Fruit fly (Drosophila melanogaster) whole organism, prepupa: ENCODE data around the gene CG31676.
A peak's percentile ranks its signal among the peaks of the same experiment; 100 is the strongest.

ENCODE experiments used
- Blimp-1 ChIP-seq: fragments of 200-800 bp; sonication (Bioruptor generic); optimal IDR thresholded peaks from 3 replicates; lab custom pipeline; 2017; ENCODE audit warnings: missing biosample characterization, missing genetic modification characterization, mild to moderate bottlenecking, moderate library complexity, missing genetic modification reagents
- CG10669 ChIP-seq: fragments of 200-800 bp; sonication (Bioruptor generic); optimal IDR thresholded peaks from 3 replicates; lab custom pipeline; 2018; ENCODE audit warnings: missing biosample characterization, mild to moderate bottlenecking, missing genetic modification characterization, moderate library complexity
- CG11294 ChIP-seq: fragments of 200-800 bp; sonication (Bioruptor generic); IDR thresholded peaks from 2 replicates; pipeline ENCODE4 v1.3.6; 2022; ENCODE audit warnings: missing biosample characterization, missing genetic modification characterization
- CG11762 ChIP-seq: fragments of 200-800 bp; sonication (Bioruptor generic); optimal IDR thresholded peaks from 3 replicates; lab custom pipeline; 2016; ENCODE audit warnings: missing biosample characterization, missing genetic modification characterization; ENCODE audit not compliant: insufficient read depth
- CG11902 ChIP-seq: fragments of 200-800 bp; sonication (Bioruptor generic); optimal IDR thresholded peaks from 3 replicates; lab custom pipeline; 2016; ENCODE audit warnings: missing biosample characterization, missing genetic modification characterization
- CG15336 ChIP-seq: fragments of 200-800 bp; sonication (Bioruptor generic); IDR thresholded peaks from 2 replicates; pipeline ENCODE4 v1.3.6; 2022; ENCODE audit warnings: missing biosample characterization, missing genetic modification characterization
- CG1621 ChIP-seq: fragments of 200-800 bp; sonication (Bioruptor generic); optimal IDR thresholded peaks from 3 replicates; lab custom pipeline; 2018; ENCODE audit warnings: missing biosample characterization, mild to moderate bottlenecking, missing genetic modification characterization
- CG16779 ChIP-seq: fragments of 200-800 bp; sonication (Bioruptor generic); optimal IDR thresholded peaks from 3 replicates; lab custom pipeline; 2017; ENCODE audit warnings: missing biosample characterization, mild to moderate bottlenecking, missing genetic modification characterization
- CG3032 ChIP-seq: fragments of 200-800 bp; optimal IDR thresholded peaks from 2 replicates; lab custom pipeline; 2019; ENCODE audit warnings: missing biosample characterization, mild to moderate bottlenecking, missing genetic modification characterization, moderate library complexity
- CG31627 ChIP-seq: fragments of 200-800 bp; sonication (Bioruptor generic); optimal IDR thresholded peaks from 3 replicates; lab custom pipeline; 2016; ENCODE audit warnings: missing biosample characterization, missing genetic modification characterization
- CG32006 ChIP-seq: fragments of 200-800 bp; sonication (Bioruptor generic); optimal IDR thresholded peaks from 3 replicates; lab custom pipeline; 2017; ENCODE audit warnings: missing biosample characterization, mild to moderate bottlenecking, missing genetic modification characterization
- CG6163 ChIP-seq: fragments of 200-800 bp; sonication (Bioruptor generic); IDR thresholded peaks from 3 replicates; pipeline ENCODE4 v1.3.6; 2022; ENCODE audit warnings: missing biosample characterization, missing genetic modification characterization
- CG6276 ChIP-seq: fragments of 200-800 bp; sonication (Bioruptor generic); optimal IDR thresholded peaks from 2 replicates; lab custom pipeline; 2017; ENCODE audit warnings: missing biosample characterization, mild to moderate bottlenecking, missing genetic modification characterization
- CG6792 ChIP-seq: fragments of 200-800 bp; sonication (Bioruptor generic); optimal IDR thresholded peaks from 3 replicates; lab custom pipeline; 2016; ENCODE audit warnings: missing biosample characterization, missing genetic modification characterization
- CG6854 ChIP-seq: fragments of 200-800 bp; sonication (Bioruptor generic); optimal IDR thresholded peaks from 2 replicates; lab custom pipeline; 2017; ENCODE audit warnings: missing biosample characterization, mild to moderate bottlenecking, missing genetic modification characterization
- CG8119 ChIP-seq: fragments of 200-800 bp; sonication (Bioruptor generic); IDR thresholded peaks from 3 replicates; pipeline ENCODE4 v1.3.6; 2022; ENCODE audit warnings: missing biosample characterization, missing genetic modification characterization
- CG8632 ChIP-seq: fragments of 200-800 bp; sonication (Bioruptor generic); optimal IDR thresholded peaks from 3 replicates; lab custom pipeline; 2016; ENCODE audit warnings: missing biosample characterization, missing genetic modification characterization
- CG9139 ChIP-seq: fragments of 200-800 bp; sonication (Bioruptor generic); optimal IDR thresholded peaks from 3 replicates; lab custom pipeline; 2017; ENCODE audit warnings: missing biosample characterization, mild to moderate bottlenecking, missing genetic modification characterization
- Eip93F ChIP-seq: fragments of 200-800 bp; sonication (Bioruptor generic); optimal IDR thresholded peaks from 2 replicates; lab custom pipeline; 2016; ENCODE audit warnings: missing biosample characterization, mild to moderate bottlenecking, missing genetic modification characterization
- Ets21C ChIP-seq: fragments of 200-800 bp; sonication (Bioruptor generic); optimal IDR thresholded peaks from 3 replicates; lab custom pipeline; 2016; ENCODE audit warnings: missing biosample characterization, missing genetic modification characterization
- Ets96B ChIP-seq: fragments of 200-800 bp; optimal IDR thresholded peaks from 2 replicates; lab custom pipeline; 2019; ENCODE audit warnings: missing biosample characterization, mild to moderate bottlenecking, missing genetic modification characterization, moderate library complexity
- Hr38 ChIP-seq: sonication (Bioruptor generic); optimal IDR thresholded peaks from 2 replicates; lab custom pipeline; 2016; ENCODE audit warnings: missing biosample characterization, missing genetic modification characterization
- Hr4 ChIP-seq: fragments of 200-800 bp; sonication (Bioruptor generic); optimal IDR thresholded peaks from 3 replicates; lab custom pipeline; 2016; ENCODE audit warnings: missing biosample characterization, missing genetic modification characterization
- Lpt ChIP-seq: fragments of 200-800 bp; sonication (Bioruptor generic); optimal IDR thresholded peaks from 3 replicates; lab custom pipeline; 2016; ENCODE audit warnings: missing biosample characterization, missing genetic modification characterization
- Smox ChIP-seq: fragments of 200-800 bp; sonication (Bioruptor generic); optimal IDR thresholded peaks from 3 replicates; lab custom pipeline; 2016; ENCODE audit warnings: missing biosample characterization, missing genetic modification characterization
- Sox102F ChIP-seq: fragments of 200-800 bp; sonication (Bioruptor generic); optimal IDR thresholded peaks from 2 replicates; lab custom pipeline; 2016; ENCODE audit warnings: missing biosample characterization, mild to moderate bottlenecking, missing genetic modification characterization
- Sox14 ChIP-seq: fragments of 200-800 bp; sonication (Bioruptor generic); optimal IDR thresholded peaks from 3 replicates; lab custom pipeline; 2016; ENCODE audit warnings: missing biosample characterization, missing genetic modification characterization
- achi ChIP-seq: fragments of 200-800 bp; sonication (Bioruptor generic); optimal IDR thresholded peaks from 3 replicates; lab custom pipeline; 2016; ENCODE audit warnings: missing biosample characterization, missing genetic modification characterization
- acj6 ChIP-seq: fragments of 200-800 bp; sonication (Bioruptor generic); optimal IDR thresholded peaks from 3 replicates; lab custom pipeline; 2016; ENCODE audit warnings: missing biosample characterization, missing genetic modification characterization
- eg ChIP-seq: fragments of 200-800 bp; sonication (Bioruptor generic); IDR thresholded peaks from 3 replicates; pipeline ENCODE4 v1.3.6; 2022; ENCODE audit warnings: missing biosample characterization, missing genetic modification characterization
- fd59A ChIP-seq: fragments of 200-800 bp; sonication (Bioruptor generic); optimal IDR thresholded peaks from 2 replicates; lab custom pipeline; 2017; ENCODE audit warnings: missing biosample characterization, mild to moderate bottlenecking, missing genetic modification characterization, missing genetic modification reagents
- fd85E ChIP-seq: fragments of 200-800 bp; sonication (Bioruptor generic); optimal IDR thresholded peaks from 3 replicates; lab custom pipeline; 2016; ENCODE audit warnings: missing biosample characterization, missing genetic modification characterization
- fkh ChIP-seq: fragments of 200-800 bp; sonication (Bioruptor generic); optimal IDR thresholded peaks from 3 replicates; lab custom pipeline; 2017; ENCODE audit warnings: missing biosample characterization, mild to moderate bottlenecking, missing genetic modification characterization, moderate library complexity
- lz ChIP-seq: fragments of 200-800 bp; sonication (Bioruptor generic); optimal IDR thresholded peaks from 3 replicates; lab custom pipeline; 2016; ENCODE audit warnings: missing biosample characterization, missing genetic modification characterization
- net ChIP-seq: fragments of 200-800 bp; sonication (Bioruptor generic); optimal IDR thresholded peaks from 3 replicates; lab custom pipeline; 2016; ENCODE audit warnings: missing biosample characterization, missing genetic modification characterization
- pdm3 ChIP-seq: fragments of 200-800 bp; sonication (Bioruptor generic); optimal IDR thresholded peaks from 3 replicates; lab custom pipeline; 2016; ENCODE audit warnings: missing biosample characterization, missing genetic modification characterization
- salr ChIP-seq, 2 experiments: fragments of 200-800 bp; sonication (Bioruptor generic); optimal IDR thresholded peaks; 3 replicates each; lab custom pipeline; 2016 to 2018; ENCODE audit warnings: missing biosample characterization in 2 of 2, missing genetic modification characterization in 2 of 2, mild to moderate bottlenecking in 1 of 2
- spab ChIP-seq: fragments of 200-800 bp; sonication (Bioruptor generic); optimal IDR thresholded peaks from 2 replicates; lab custom pipeline; 2017; ENCODE audit warnings: missing biosample characterization, mild to moderate bottlenecking, missing genetic modification characterization, missing genetic modification reagents
- ss ChIP-seq, 2 experiments: fragments of 200-800 bp; sonication (Bioruptor generic); optimal IDR thresholded peaks; 2 replicates in 1 of 2; 3 replicates in 1 of 2; lab custom pipeline; 2017 to 2018; ENCODE audit warnings: mild to moderate bottlenecking in 2 of 2, missing biosample characterization in 2 of 2, missing genetic modification characterization in 2 of 2, moderate library complexity in 1 of 2
- svp ChIP-seq: fragments of 200-800 bp; sonication (Bioruptor generic); peaks from one replicate; lab custom pipeline; 2016; ENCODE audit warnings: missing biosample characterization, missing genetic modification characterization
- topi ChIP-seq: fragments of 200-800 bp; sonication (Bioruptor generic); optimal IDR thresholded peaks from 3 replicates; lab custom pipeline; 2016; ENCODE audit warnings: missing biosample characterization, missing genetic modification characterization
- vri ChIP-seq: fragments of 200-800 bp; sonication (Bioruptor generic); optimal IDR thresholded peaks from 3 replicates; lab custom pipeline; 2016; ENCODE audit warnings: missing biosample characterization, mild to moderate bottlenecking, missing genetic modification characterization

CG31676 gene

dm6 chr2L:20793881-20794280, 46.7 kb upstream of the CG31676 start (continued):
- peak; percentile 70 for TF ChIP-seq svp (GFP tag; lab: Kevin White, UChicago)
- TF ChIP-seq Sox14 = peak; percentile 2

- TF ChIP-seq ss (GFP tag; optimal IDR thresholded peaks at IDR 0.05; lab: Kevin White, UChicago) = no peak
- TF ChIP-seq svp (GFP tag; lab: Kevin White, UChicago) = no peak
- no peak for TF ChIP-seq salr (GFP tag; optimal IDR thresholded peaks at IDR 0.05; lab: Kevin White, UChicago)
- no peak for TF ChIP-seq achi
- no peak for TF ChIP-seq Lpt (GFP tag; lab: Kevin White, UChicago)
- TF ChIP-seq Blimp-1 = peak; percentile 10
- no peak for TF ChIP-seq Sox102F
- no peak for TF ChIP-seq CG16779
- no peak for TF ChIP-seq CG9139 (GFP tag; lab: Kevin White, UChicago)
- no peak for TF ChIP-seq net (GFP tag; lab: Kevin White, UChicago)
- no peak for TF ChIP-seq CG3032
- TF ChIP-seq topi = no peak
- TF ChIP-seq CG6276 (GFP tag; lab: Kevin White, UChicago) = peak; percentile 11
- no peak for TF ChIP-seq CG6163 (GFP tag; lab: Robert Waterston, UW)
- peak; percentile 35; the same call in 1 of the 3 replicates for TF ChIP-seq eg (GFP tag; lab: Robert Waterston, UW)
- TF ChIP-seq CG15336 (GFP tag; lab: Robert Waterston, UW) = no peak
- TF ChIP-seq Eip93F (GFP tag; lab: Kevin White, UChicago) = no peak
- no peak for TF ChIP-seq fd85E (GFP tag; lab: Kevin White, UChicago)
- no peak for TF ChIP-seq CG8632
- TF ChIP-seq lz (GFP tag; lab: Kevin White, UChicago) = no peak
- TF ChIP-seq CG8119 = no peak
- no peak for TF ChIP-seq CG1621
- no peak for TF ChIP-seq CG11762 (GFP tag; lab: Kevin White, UChicago)
- peak; percentile 53 for TF ChIP-seq CG6854 (GFP tag; lab: Kevin White, UChicago)
- TF ChIP-seq vri (GFP tag; lab: Kevin White, UChicago) = no peak
- TF ChIP-seq CG32006 (GFP tag; lab: Kevin White, UChicago) = no peak
- no peak for TF ChIP-seq spab (GFP tag; lab: Kevin White, UChicago)
- TF ChIP-seq, all 60 proteins: peak for 4
Observed at dm6 chr2L:20794656-20795055, 45.9 kb upstream of the CG31676 start.

dm6 chr2L:20795774-20796173, 44.8 kb upstream of the CG31676 start:
- TF ChIP-seq ss (GFP tag; optimal IDR thresholded peaks at IDR 0.05; lab: Kevin White, UChicago) = no peak
- TF ChIP-seq CG16779 = no peak
- no peak for TF ChIP-seq fkh
- no peak for TF ChIP-seq CG11294 (GFP tag; lab: Robert Waterston, UW)
- TF ChIP-seq Blimp-1 = no peak

- TF ChIP-seq achi (peak; percentile 46), ss (GFP tag; optimal IDR thresholded peaks at IDR 0.05; lab: Kevin White, UChicago) (peak in 1 of 2 experiments; percentile 5), Ets96B (no peak), topi (no peak), CG15336 (GFP tag; lab: Robert Waterston, UW) (peak; percentile 27; the same call in 1 of the 2 replicates), vri (GFP tag; lab: Kevin White, UChicago) (peak; percentile 18), CG8119 (no peak), Blimp-1 (no peak), CG6854 (GFP tag; lab: Kevin White, UChicago) (peak; percentile 18), CG6163 (GFP tag; lab: Robert Waterston, UW) (peak; percentile 60; the same call in 2 of the 3 replicates)
- TF ChIP-seq, all 60 proteins: peak for 6
Observed at dm6 chr2L:20796758-20797514, 43.6 kb upstream of the CG31676 start, which contains the start of gene vari. Gene vari (minus strand): TSS chr2L:20797042.

dm6 chr2L:20797515-20797847, 43.1 kb upstream of the CG31676 start, which contains the start of gene CG9328:
Gene CG9328 (plus strand): TSS chr2L:20797715.
- no peak for TF ChIP-seq Hr38
- TF ChIP-seq fd85E (GFP tag; lab: Kevin White, UChicago) = peak; percentile 50
- TF ChIP-seq Eip93F (GFP tag; lab: Kevin White, UChicago) = no peak
- no peak for TF ChIP-seq CG11902 (GFP tag; lab: Kevin White, UChicago)
- TF ChIP-seq fd59A (GFP tag; lab: Kevin White, UChicago) = no peak
- TF ChIP-seq svp (GFP tag; lab: Kevin White, UChicago) = peak; percentile 68
- TF ChIP-seq Ets21C (GFP tag; lab: Kevin White, UChicago) = peak; percentile 6
- TF ChIP-seq Hr4 (GFP tag; lab: Kevin White, UChicago) = peak; percentile 47
- TF ChIP-seq pdm3 (GFP tag; lab: Kevin White, UChicago) = peak; percentile 56
- TF ChIP-seq CG31627 (GFP tag; lab: Kevin White, UChicago) = peak; percentile 54
- TF ChIP-seq CG16779 = peak; percentile 34
- TF ChIP-seq CG32006 (GFP tag; lab: Kevin White, UChicago) = no peak
- peak; percentile 62 for TF ChIP-seq Smox (GFP tag; lab: Kevin White, UChicago)
- peak; percentile 2 for TF ChIP-seq spab (GFP tag; lab: Kevin White, UChicago)
- TF ChIP-seq CG6276 (GFP tag; lab: Kevin White, UChicago) = no peak
- peak; percentile 13 for TF ChIP-seq net (GFP tag; lab: Kevin White, UChicago)
- peak; percentile 22 for TF ChIP-seq CG6792 (GFP tag; lab: Kevin White, UChicago)
- TF ChIP-seq acj6 (GFP tag; lab: Kevin White, UChicago) = peak; percentile 36
- TF ChIP-seq CG10669 (GFP tag; lab: Kevin White, UChicago) = peak; percentile 41
